Worm (Caenorhabditis elegans) whole organism, L3 larva: ENCODE measurements around the gene clh-1.

Source experiments
- daf-12 ChIP-seq: fragments of 150-350 bp; optimal IDR thresholded peaks from 2 replicates; lab custom pipeline; 2014; ENCODE audit warnings: missing biosample characterization, missing genetic modification reagents, missing genetic modification characterization
- zag-1 ChIP-seq: fragments of 150-350 bp; optimal IDR thresholded peaks from 2 replicates; lab custom pipeline; 2014; ENCODE audit warnings: missing biosample characterization, missing genetic modification characterization

- TF ChIP-seq daf-12 (tag; lab: Kevin White, UChicago) = no peak
- no peak for TF ChIP-seq zag-1 (tag; lab: Kevin White, UChicago)
Measured at ce11 chrII:11844984-11845383, 11.3 kb downstream of the clh-1 start.
